Worm (Caenorhabditis elegans) whole organism, L4 larva: ENCODE measurements around the gene AH9.4.

Experiments
- F10B5.3 ChIP-seq: sonication (generic microtip); optimal IDR thresholded peaks from 2 replicates; lab custom pipeline; 2016; ENCODE audit warnings: mild to moderate bottlenecking, missing genetic modification characterization, missing compliant biosample characterization
- F49E8.2 ChIP-seq: sonication (generic microtip); optimal IDR thresholded peaks from 2 replicates; lab custom pipeline; 2016; ENCODE audit warnings: missing compliant biosample characterization, mild to moderate bottlenecking, missing genetic modification characterization, borderline replicate concordance
- T20F7.1 ChIP-seq: fragments of 200-800 bp; sonication (Bioruptor generic); optimal IDR thresholded peaks from 2 replicates; lab custom pipeline; 2018; ENCODE audit warnings: mild to moderate bottlenecking, missing genetic modification characterization, missing compliant biosample characterization
- Y75B8A.6 ChIP-seq: fragments of 200-800 bp; sonication (Bioruptor generic); IDR thresholded peaks from 2 replicates; pipeline ENCODE4 v1.3.6; 2022; ENCODE audit warnings: missing genetic modification reagents, missing genetic modification characterization, missing compliant biosample characterization
- aha-1 ChIP-seq: fragments of 150-350 bp; peaks from one replicate; lab custom pipeline; 2014; ENCODE audit warnings: missing biosample characterization, missing genetic modification characterization
- ama-1 ChIP-seq: fragments of 150-350 bp; optimal IDR thresholded peaks from 2 replicates; lab custom pipeline; 2014; ENCODE audit warnings: inconsistent platforms, mixed read lengths
- ceh-20 ChIP-seq: fragments of 200-800 bp; sonication (Bioruptor generic); IDR thresholded peaks from 2 replicates; pipeline ENCODE4 v1.3.6; 2022; ENCODE audit warnings: missing genetic modification reagents, missing genetic modification characterization, missing compliant biosample characterization
- ceh-28 ChIP-seq: fragments of 150-350 bp; optimal IDR thresholded peaks from 2 replicates; lab custom pipeline; 2014; ENCODE audit warnings: missing biosample characterization, missing genetic modification reagents, missing genetic modification characterization
- ceh-44 ChIP-seq: fragments of 200-800 bp; sonication (Bioruptor generic); IDR thresholded peaks from 2 replicates; pipeline ENCODE4 v1.3.6; 2022; ENCODE audit warnings: missing genetic modification reagents, missing genetic modification characterization, missing compliant biosample characterization
- ces-1 ChIP-seq: fragments of 150-350 bp; sonication (generic microtip); optimal IDR thresholded peaks from 4 replicates; lab custom pipeline; 2014; ENCODE audit warnings: missing biosample characterization, missing genetic modification reagents, missing genetic modification characterization
- ctbp-1 ChIP-seq: fragments of 200-800 bp; sonication (Bioruptor generic); IDR thresholded peaks from 2 replicates; pipeline ENCODE4 v1.3.6; 2022; ENCODE audit warnings: missing genetic modification reagents, missing genetic modification characterization, missing compliant biosample characterization
- daf-16 ChIP-seq, 3 experiments: sonication (generic microtip); optimal IDR thresholded peaks; 2 replicates each; lab custom pipeline; 2016 to 2017; ENCODE audit warnings: missing genetic modification characterization in 3 of 3, missing genetic modification reagents in 3 of 3, mild to moderate bottlenecking in 2 of 3, missing compliant biosample characterization in 2 of 3, missing biosample characterization in 1 of 3, moderate library complexity in 1 of 3
- dmd-6 ChIP-seq: fragments of 200-800 bp; sonication (Bioruptor generic); IDR thresholded peaks from 2 replicates; pipeline ENCODE4 v1.3.6; 2022; ENCODE audit warnings: missing genetic modification reagents, missing genetic modification characterization, missing compliant biosample characterization
- dmd-9 ChIP-seq: fragments of 200-800 bp; sonication (Bioruptor generic); IDR thresholded peaks from 2 replicates; pipeline ENCODE4 v1.3.6; 2022; ENCODE audit warnings: missing genetic modification reagents, missing genetic modification characterization, missing compliant biosample characterization
- duxl-1 ChIP-seq: sonication (generic microtip); optimal IDR thresholded peaks from 2 replicates; lab custom pipeline; 2016; ENCODE audit warnings: mild to moderate bottlenecking, missing genetic modification characterization, moderate library complexity, missing compliant biosample characterization; ENCODE audit not compliant: poor library complexity
- egl-43 ChIP-seq: fragments of 200-800 bp; sonication (Bioruptor generic); IDR thresholded peaks from 2 replicates; pipeline ENCODE4 v1.3.6; 2022; ENCODE audit warnings: missing genetic modification reagents, missing genetic modification characterization, missing compliant biosample characterization
- hif-1 ChIP-seq, 2 experiments: sonication (generic microtip); optimal IDR thresholded peaks; 2 replicates each; lab custom pipeline; 2016 to 2017; ENCODE audit warnings: missing compliant biosample characterization in 2 of 2, missing genetic modification characterization in 2 of 2, missing genetic modification reagents in 2 of 2, missing genotype in 2 of 2, mild to moderate bottlenecking in 1 of 2
- hlh-11 ChIP-seq: fragments of 200-800 bp; sonication (Bioruptor generic); optimal IDR thresholded peaks from 2 replicates; lab custom pipeline; 2018; ENCODE audit warnings: mild to moderate bottlenecking, missing genetic modification characterization, missing compliant biosample characterization
- hlh-30 ChIP-seq: sonication (generic microtip); optimal IDR thresholded peaks from 2 replicates; lab custom pipeline; 2017; ENCODE audit warnings: antibody characterized with exemption, mild to moderate bottlenecking, missing genetic modification characterization, missing compliant biosample characterization; ENCODE audit not compliant: insufficient read depth
- hmg-1.1 ChIP-seq: fragments of 200-800 bp; sonication (Bioruptor generic); IDR thresholded peaks from 2 replicates; pipeline ENCODE4 v1.3.6; 2022; ENCODE audit warnings: missing genetic modification reagents, missing genetic modification characterization, missing compliant biosample characterization
- lim-7 ChIP-seq: fragments of 200-800 bp; sonication (Bioruptor generic); IDR thresholded peaks from 2 replicates; pipeline ENCODE4 v1.3.6; 2022; ENCODE audit warnings: missing genetic modification characterization, missing compliant biosample characterization
- lin-1 ChIP-seq: fragments of 200-800 bp; sonication (Bioruptor generic); IDR thresholded peaks from 2 replicates; pipeline ENCODE4 v1.3.6; 2022; ENCODE audit warnings: missing genetic modification reagents, missing genetic modification characterization, missing compliant biosample characterization
- lin-29 ChIP-seq: fragments of 200-800 bp; sonication (Bioruptor generic); IDR thresholded peaks from 2 replicates; pipeline ENCODE4 v1.3.6; 2022; ENCODE audit warnings: missing genetic modification reagents, missing genetic modification characterization, missing compliant biosample characterization
- lin-38 ChIP-seq: fragments of 200-800 bp; sonication (Bioruptor generic); IDR thresholded peaks from 2 replicates; pipeline ENCODE4 v1.3.6; 2022; ENCODE audit warnings: missing genetic modification reagents, missing genetic modification characterization, missing compliant biosample characterization
- lir-3 ChIP-seq: sonication (generic microtip); optimal IDR thresholded peaks from 2 replicates; lab custom pipeline; 2016; ENCODE audit warnings: mild to moderate bottlenecking, missing genetic modification characterization, missing compliant biosample characterization
- lsy-2 ChIP-seq, 2 experiments: fragments of 150-350 bp in 1 of 2; sonication (generic microtip) in 1 of 2; optimal IDR thresholded peaks; 2 replicates each; lab custom pipeline; 2014 to 2017; ENCODE audit warnings: missing biosample characterization in 2 of 2, missing genetic modification characterization in 2 of 2
- madf-9 ChIP-seq: fragments of 200-800 bp; sonication (Bioruptor generic); conservative IDR thresholded peaks from 2 replicates; pipeline ENCODE4 v1.3.6; 2022; ENCODE audit warnings: missing genetic modification reagents, missing genetic modification characterization, missing compliant biosample characterization
- mdl-1 ChIP-seq, 2 experiments: fragments of 150-350 bp in 1 of 2; sonication (generic microtip) in 1 of 2; optimal IDR thresholded peaks; 2 replicates each; lab custom pipeline; 2014 to 2017; ENCODE audit warnings: missing biosample characterization in 2 of 2, missing genetic modification characterization in 2 of 2
- mes-2 ChIP-seq: sonication (generic microtip); optimal IDR thresholded peaks from 2 replicates; lab custom pipeline; 2016; ENCODE audit warnings: missing genotype, mild to moderate bottlenecking, missing genetic modification characterization, missing compliant biosample characterization; ENCODE audit not compliant: poor library complexity, severe bottlenecking
- mxl-3 ChIP-seq: fragments of 200-800 bp; sonication (Bioruptor generic); optimal IDR thresholded peaks from 2 replicates; lab custom pipeline; 2018; ENCODE audit warnings: mild to moderate bottlenecking, missing genetic modification characterization, missing compliant biosample characterization
- nhr-11 ChIP-seq: fragments of 150-350 bp; optimal IDR thresholded peaks from 2 replicates; lab custom pipeline; 2014; ENCODE audit warnings: missing biosample characterization, missing genetic modification characterization
- nhr-28 ChIP-seq: fragments of 150-350 bp; optimal IDR thresholded peaks from 2 replicates; lab custom pipeline; 2014; ENCODE audit warnings: missing biosample characterization, missing genetic modification characterization
- pqm-1 ChIP-seq: sonication (generic microtip); optimal IDR thresholded peaks from 2 replicates; lab custom pipeline; 2017; ENCODE audit warnings: missing biosample characterization, missing genetic modification characterization
- set-16 ChIP-seq: fragments of 200-800 bp; sonication (Bioruptor generic); IDR thresholded peaks from 2 replicates; pipeline ENCODE4 v1.3.6; 2022; ENCODE audit warnings: missing genetic modification reagents, missing genetic modification characterization, missing compliant biosample characterization
- skn-1 ChIP-seq: fragments of 150-350 bp; optimal IDR thresholded peaks from 2 replicates; lab custom pipeline; 2014; ENCODE audit warnings: missing biosample characterization, missing genetic modification characterization
- tra-1 ChIP-seq: fragments of 200-800 bp; sonication (Bioruptor generic); IDR thresholded peaks from 2 replicates; pipeline ENCODE4 v1.3.6; 2022; ENCODE audit warnings: missing genetic modification reagents, missing genetic modification characterization, missing compliant biosample characterization
- unc-130 ChIP-seq: sonication (generic microtip); optimal IDR thresholded peaks from 2 replicates; lab custom pipeline; 2016; ENCODE audit warnings: missing genetic modification reagents, missing genetic modification characterization, missing compliant biosample characterization
- unc-62 ChIP-seq, 3 experiments: fragments of 150-350 bp in 1 of 3; sonication (generic microtip); optimal IDR thresholded peaks in 2 of 3; peaks in 1 of 3; 1 replicate in 1 of 3; 2 replicates in 2 of 3; lab custom pipeline; 2014 to 2017; ENCODE audit warnings: missing biosample characterization in 3 of 3, missing genetic modification characterization in 3 of 3, missing genetic modification reagents in 3 of 3, missing genotype in 1 of 3
- ztf-7 ChIP-seq: fragments of 150-350 bp; optimal IDR thresholded peaks from 2 replicates; lab custom pipeline; 2014; ENCODE audit warnings: missing biosample characterization, missing genetic modification characterization

AH9.4 gene

DNA sequence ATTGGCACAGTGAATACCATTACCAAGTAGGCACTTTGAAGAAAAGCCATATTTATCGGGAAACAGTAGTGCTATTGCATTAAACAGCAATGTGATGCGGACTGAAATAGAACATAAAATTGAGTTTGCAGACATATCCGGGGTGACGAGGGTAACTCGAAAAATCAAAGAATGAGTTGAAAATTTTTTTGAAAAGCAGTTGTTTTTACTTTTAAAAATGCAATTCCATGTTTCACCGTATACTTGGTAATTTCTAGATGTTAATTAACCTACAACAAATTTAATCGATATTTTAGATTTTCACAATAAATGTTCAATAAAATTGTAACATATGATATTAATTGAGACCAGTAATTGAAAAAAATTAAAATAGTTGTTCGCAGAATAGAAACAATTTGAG, at the start of gene AH9.4:
Gene AH9.4 (minus strand): TSS at position 101 of the 400 bp plus-strand sequence.
- TF ChIP-seq F49E8.2 (tag; lab: Kevin White, UChicago), result no peak
- no peak for TF ChIP-seq ces-1 (GFP tag; lab: Kevin White, UChicago)
- no peak for TF ChIP-seq F10B5.3 (tag; lab: Kevin White, UChicago)
- no peak for TF ChIP-seq egl-43 (GFP tag; lab: Robert Waterston, UW)
- no peak for TF ChIP-seq lin-1
- no peak for TF ChIP-seq ztf-7
- TF ChIP-seq ceh-44 (GFP tag; lab: Robert Waterston, UW), result no peak
- no peak for TF ChIP-seq nhr-28 (tag; lab: Kevin White, UChicago)
- no peak for TF ChIP-seq ceh-28
- no peak for TF ChIP-seq T20F7.1 (GFP tag; lab: Kevin White, UChicago)
- no peak for TF ChIP-seq lir-3 (tag; lab: Kevin White, UChicago)
- TF ChIP-seq lim-7 (GFP tag; lab: Robert Waterston, UW), result no peak
- no peak for TF ChIP-seq madf-9
- TF ChIP-seq pqm-1, result no peak
- no peak for TF ChIP-seq ama-1
- TF ChIP-seq lin-38 (GFP tag; lab: Robert Waterston, UW), result no peak
- no peak for TF ChIP-seq Y75B8A.6 (GFP tag; lab: Robert Waterston, UW)
- no peak for TF ChIP-seq nhr-11 (tag; lab: Kevin White, UChicago)
- no peak for TF ChIP-seq ctbp-1 (GFP tag; lab: Robert Waterston, UW)
- TF ChIP-seq duxl-1, result no peak

DNA sequence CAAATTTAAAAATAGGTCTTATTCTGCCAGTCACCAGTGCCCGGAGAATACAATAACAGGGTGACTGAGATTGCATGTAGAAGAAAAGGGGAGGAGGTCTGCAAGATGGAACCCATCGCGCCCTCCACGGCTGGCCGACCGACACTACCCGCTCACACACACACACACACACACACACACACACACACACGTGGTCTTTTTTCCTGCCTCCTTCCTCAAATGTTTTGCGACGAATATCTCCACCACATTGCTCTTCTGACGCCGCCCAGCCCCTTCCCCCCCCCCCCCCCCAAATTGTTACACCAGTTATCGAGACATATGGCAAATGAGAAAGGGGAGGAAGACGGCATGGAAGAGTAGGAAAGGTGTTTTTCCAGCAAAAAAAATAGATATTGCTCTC, 47.6 kb upstream of the AH9.4 start:
- TF ChIP-seq daf-16 (GFP tag; optimal IDR thresholded peaks at IDR 0.05; lab: Kevin White, UChicago), result peak in 1 of 2 experiments; percentile 7
- TF ChIP-seq daf-16 (tag; optimal IDR thresholded peaks at IDR 0.05; lab: Kevin White, UChicago), result no peak
- TF ChIP-seq unc-130 (GFP tag; lab: Kevin White, UChicago), result no peak
- TF ChIP-seq tra-1 (GFP tag; lab: Robert Waterston, UW), result 0 out of 2 replicates have a peak, but pooled peaks have one; percentile 41
- peak; percentile 42; the same call in 1 of the 2 replicates for TF ChIP-seq dmd-6 (GFP tag; lab: Robert Waterston, UW)
- peak in 1 of 2 experiments; percentile 24 for TF ChIP-seq unc-62 (GFP tag; optimal IDR thresholded peaks at IDR 0.05 in 1 of 2; lab: Kevin White, UChicago)
- TF ChIP-seq unc-62 (tag; optimal IDR thresholded peaks at IDR 0.05; lab: Kevin White, UChicago), result no peak
- TF ChIP-seq hlh-30, result peak; percentile 49
- peak; percentile 67 for TF ChIP-seq hlh-11 (tag; lab: Kevin White, UChicago)
- no peak for TF ChIP-seq lsy-2 (tag; optimal IDR thresholded peaks at IDR 0.05; lab: Kevin White, UChicago)
- peak; percentile 47 for TF ChIP-seq hmg-1.1 (GFP tag; lab: Robert Waterston, UW)
- TF ChIP-seq set-16 (GFP tag; lab: Robert Waterston, UW), result peak; percentile 59
- peak; percentile 84 for TF ChIP-seq mxl-3 (GFP tag; lab: Kevin White, UChicago)
- TF ChIP-seq ctbp-1 (GFP tag; lab: Robert Waterston, UW), result 0 out of 2 replicates have a peak, but pooled peaks have one; percentile 13
- TF ChIP-seq mes-2 (tag; lab: Kevin White, UChicago), result peak; percentile 11
- TF ChIP-seq mdl-1 (tag; optimal IDR thresholded peaks at IDR 0.05; lab: Kevin White, UChicago), result peak in 1 of 2 experiments; percentile 35
- TF ChIP-seq hif-1 (tag; optimal IDR thresholded peaks at IDR 0.05; lab: Kevin White, UChicago), result peak in 1 of 2 experiments; percentile 34
- TF ChIP-seq aha-1 (tag; lab: Kevin White, UChicago), result peak; percentile 51
- TF ChIP-seq dmd-9, result 0 out of 2 replicates have a peak, but pooled peaks have one; percentile 21
- no peak for TF ChIP-seq skn-1
- 0 out of 2 replicates have a peak, but pooled peaks have one; percentile 49 for TF ChIP-seq ceh-20 (GFP tag; lab: Robert Waterston, UW)
- no peak for TF ChIP-seq lin-29
